Worm (Caenorhabditis elegans): Measurements from ENCODE around the gene F56A8.5.

F56A8.5 gene

DNA sequence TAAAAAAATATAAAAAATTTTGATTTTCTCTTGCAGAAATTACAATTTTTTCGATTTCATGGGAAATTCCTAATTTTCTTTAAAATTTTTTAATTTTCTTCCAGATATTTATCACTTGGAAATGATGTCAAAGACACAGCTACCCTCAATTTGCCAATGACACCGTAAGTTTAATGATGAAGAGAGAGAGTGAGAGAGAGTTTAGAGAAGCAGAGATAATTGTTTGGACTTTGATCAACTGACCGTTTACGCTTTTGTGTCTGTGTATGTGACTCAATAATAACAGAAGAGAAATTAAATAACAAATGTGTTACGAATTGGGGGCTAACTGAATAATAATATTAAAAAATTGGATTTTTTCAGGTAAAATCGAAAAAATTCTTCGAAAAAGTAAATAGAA is 44.9 kb downstream of the F56A8.5 start:
- TF ChIP-seq zip-4 (GFP tag; optimal IDR thresholded peaks at IDR 0.05) (no peak), lin-13 (GFP tag; optimal IDR thresholded peaks at IDR 0.05) (no peak), nhr-71 (tag; optimal IDR thresholded peaks at IDR 0.05) (peak; percentile 35), pag-3 (tag; optimal IDR thresholded peaks at IDR 0.05; ENCODE audit: borderline replicate concordance, insufficient read depth) (no peak), fkh-8 (tag; optimal IDR thresholded peaks at IDR 0.05) (no peak), ceh-63 (GFP tag; optimal IDR thresholded peaks at IDR 0.05) (no peak), nhr-84 (tag; optimal IDR thresholded peaks at IDR 0.05) (no peak), lsy-2 (tag; optimal IDR thresholded peaks at IDR 0.05) (peak in 1 of 2 experiments; percentile 23), egl-13 (tag; optimal IDR thresholded peaks at IDR 0.05) (no peak), lin-15B (tag; optimal IDR thresholded peaks at IDR 0.05) (no peak), skn-1 (tag; optimal IDR thresholded peaks at IDR 0.05) (no peak), unc-130 (tag; optimal IDR thresholded peaks at IDR 0.05) (no peak), fos-1 (tag; optimal IDR thresholded peaks at IDR 0.05) (no peak), mef-2 (tag; optimal IDR thresholded peaks at IDR 0.05) (no peak), snu-23 (GFP tag; optimal IDR thresholded peaks at IDR 0.05) (peak; percentile 57), sup-37 (GFP tag; optimal IDR thresholded peaks at IDR 0.05) (no peak), jun-1 (tag; optimal IDR thresholded peaks at IDR 0.05) (peak; percentile 8), dpl-1 (GFP tag; optimal IDR thresholded peaks at IDR 0.05) (peak; percentile 12 to 40 (median 27)), efl-1 (optimal IDR thresholded peaks at IDR 0.05) (peak in 1 of 2 experiments; percentile 11), efl-1 (GFP tag; optimal IDR thresholded peaks at IDR 0.05 in 1 of 2) (peak; percentile 45 to 95), elt-2 (tag; optimal IDR thresholded peaks at IDR 0.05) (no peak), ceh-8 (GFP tag; optimal IDR thresholded peaks at IDR 0.05) (no peak), ztf-11 (tag; optimal IDR thresholded peaks at IDR 0.05) (no peak), hpl-2 (GFP tag; optimal IDR thresholded peaks at IDR 0.05) (no peak), pax-3 (tag; optimal IDR thresholded peaks at IDR 0.05) (no peak), xbp-1 (tag; optimal IDR thresholded peaks at IDR 0.05) (no peak), dsc-1 (tag; optimal IDR thresholded peaks at IDR 0.05) (no peak), sptf-1 (tag; optimal IDR thresholded peaks at IDR 0.05) (no peak), ama-1 (optimal IDR thresholded peaks at IDR 0.05) (no peak), unc-30 (tag; optimal IDR thresholded peaks at IDR 0.05) (no peak), nhr-28 (tag; optimal IDR thresholded peaks at IDR 0.05) (no peak), F16B12.6 (tag; optimal IDR thresholded peaks at IDR 0.05) (no peak), nhr-237 (tag; optimal IDR thresholded peaks at IDR 0.05) (no peak), mep-1 (tag; optimal IDR thresholded peaks at IDR 0.05) (peak; percentile 31), nhr-11 (tag; optimal IDR thresholded peaks at IDR 0.05) (no peak), ceh-82 (tag; optimal IDR thresholded peaks at IDR 0.05) (no peak), lin-35 (GFP tag; optimal IDR thresholded peaks at IDR 0.05) (peak; percentile 33 to 54), snpc-4 (tag; optimal IDR thresholded peaks at IDR 0.05) (peak; percentile 1), nhr-20 (tag; optimal IDR thresholded peaks at IDR 0.05) (peak; percentile 13), nhr-19 (GFP tag; conservative IDR thresholded peaks at IDR 0.05) (0 out of 2 replicates have a peak, but pooled peaks have one; percentile 2)

DNA sequence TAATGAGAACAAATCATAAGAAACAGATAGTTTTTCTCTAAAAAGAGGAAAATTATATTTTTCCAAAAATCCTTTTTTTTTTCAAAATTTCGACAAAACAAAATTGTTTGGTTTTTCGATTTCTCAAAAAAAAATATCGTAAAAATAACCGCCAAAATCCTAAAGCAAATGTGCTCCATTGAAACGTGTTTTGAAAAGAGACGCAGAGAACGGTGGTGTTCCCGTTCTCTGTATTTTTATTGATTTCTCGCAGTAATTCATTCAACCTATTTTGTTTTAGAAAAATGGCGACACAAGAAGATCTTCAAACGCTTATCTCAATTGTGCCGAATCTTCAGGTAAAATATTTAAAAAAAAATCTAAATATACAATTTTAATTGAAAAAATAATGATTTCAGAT is 48.1 kb downstream of the F56A8.5 start, which contains the start of gene Y43F4B.10:
TSS of gene Y43F4B.10 (plus strand) at position 281 of the 400 bp plus-strand sequence.
- TF ChIP-seq unc-86 (tag; optimal IDR thresholded peaks at IDR 0.05) (no peak), nhr-47 (tag; optimal IDR thresholded peaks at IDR 0.05) (peak; percentile 28), C04F5.9 (tag; optimal IDR thresholded peaks at IDR 0.05) (no peak), dsc-1 (tag; optimal IDR thresholded peaks at IDR 0.05) (no peak), lin-14 (GFP tag; optimal IDR thresholded peaks at IDR 0.05) (no peak), fkh-8 (tag; optimal IDR thresholded peaks at IDR 0.05) (no peak), ets-5 (GFP tag; IDR thresholded peaks at IDR 0.05) (no peak), isw-1 (GFP tag; IDR thresholded peaks at IDR 0.05) (no peak), nhr-12 (tag; optimal IDR thresholded peaks at IDR 0.05) (no peak), blmp-1 (tag; optimal IDR thresholded peaks at IDR 0.05) (peak; percentile 23), snpc-4 (tag; optimal IDR thresholded peaks at IDR 0.05) (peak; percentile 2), lir-3 (tag; optimal IDR thresholded peaks at IDR 0.05; ENCODE audit: poor library complexity) (no peak), nhr-19 (GFP tag; conservative IDR thresholded peaks at IDR 0.05) (no peak), nhr-85 (tag) (peak; percentile 1), skn-1 (tag; optimal IDR thresholded peaks at IDR 0.05) (no peak), nhr-20 (tag; optimal IDR thresholded peaks at IDR 0.05) (peak; percentile 6), aly-2 (tag; optimal IDR thresholded peaks at IDR 0.05) (no peak), nhr-71 (tag; optimal IDR thresholded peaks at IDR 0.05) (no peak), elt-2 (tag; optimal IDR thresholded peaks at IDR 0.05) (no peak), unc-62 (GFP tag; optimal IDR thresholded peaks at IDR 0.05) (no peak), lin-15B (tag; optimal IDR thresholded peaks at IDR 0.05) (peak; percentile 56), lin-39 (tag; optimal IDR thresholded peaks at IDR 0.05) (no peak), pqm-1 (tag; optimal IDR thresholded peaks at IDR 0.05) (no peak), ceh-63 (GFP tag; optimal IDR thresholded peaks at IDR 0.05) (no peak)
